Worm (Caenorhabditis elegans) whole organism, L1 larva: ENCODE measurements around the gene vha-13.
"Not testable (repeated sequence)": the region's sequence is repeated elsewhere in the genome, so short reads cannot be mapped to it uniquely, and the experiment has no call there.

ENCODE experiments used
- egl-27 ChIP-seq, 2 experiments: fragments of 150-350 bp in 1 of 2; sonication (generic microtip); optimal IDR thresholded peaks; 3 replicates each; lab custom pipeline; 2017 to 2018; ENCODE audit warnings: missing biosample characterization in 2 of 2, missing genetic modification characterization in 2 of 2, missing genetic modification reagents in 2 of 2
- ets-5 ChIP-seq: fragments of 200-800 bp; sonication (Bioruptor generic); IDR thresholded peaks from 2 replicates; pipeline ENCODE4 v1.3.6; 2022; ENCODE audit warnings: missing genetic modification characterization, missing compliant biosample characterization
- jun-1 ChIP-seq: fragments of 150-350 bp; optimal IDR thresholded peaks from 2 replicates; lab custom pipeline; 2014; ENCODE audit warnings: missing biosample characterization, missing genetic modification reagents, missing genetic modification characterization
- mep-1 ChIP-seq: fragments of 150-350 bp; optimal IDR thresholded peaks from 2 replicates; lab custom pipeline; 2014; ENCODE audit warnings: missing biosample characterization, missing genetic modification characterization
- snpc-4 ChIP-seq: fragments of 150-350 bp; optimal IDR thresholded peaks from 2 replicates; lab custom pipeline; 2014; ENCODE audit warnings: missing biosample characterization, missing genetic modification characterization
- unc-30 ChIP-seq: sonication (generic microtip); optimal IDR thresholded peaks from 2 replicates; lab custom pipeline; 2017; ENCODE audit warnings: missing biosample characterization, missing genetic modification characterization
- zag-1 ChIP-seq: fragments of 150-350 bp; optimal IDR thresholded peaks from 2 replicates; lab custom pipeline; 2014; ENCODE audit warnings: missing biosample characterization, missing genetic modification characterization
- ztf-4 ChIP-seq: fragments of 150-350 bp; optimal IDR thresholded peaks from 2 replicates; lab custom pipeline; 2014; ENCODE audit warnings: missing biosample characterization, missing genetic modification characterization

DNA sequence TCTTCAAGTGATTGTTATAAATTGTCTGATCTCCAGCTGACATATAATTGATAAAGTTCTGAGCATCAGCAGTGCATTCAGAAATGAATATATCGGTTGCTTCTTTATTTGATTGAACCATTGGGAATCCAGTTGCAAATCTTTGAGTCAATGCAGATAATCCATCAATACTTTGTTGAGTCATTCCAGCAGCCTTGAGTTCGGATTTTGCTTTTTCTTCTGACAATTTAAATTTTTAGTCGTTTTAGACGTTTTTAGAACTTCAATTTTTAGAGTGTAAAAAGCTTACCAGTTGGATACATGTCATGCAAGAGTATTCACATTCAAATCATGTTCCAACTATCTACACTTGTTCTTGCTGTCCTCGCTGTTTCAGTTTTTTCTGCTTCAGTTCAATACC, 41.9 kb upstream of the vha-13 start, which contains the start of gene F14D7.14:
- not testable (repeated sequence) for TF ChIP-seq unc-30 (tag; lab: Kevin White, UChicago); mep-1; ztf-4 (tag; lab: Kevin White, UChicago); zag-1 (tag; lab: Kevin White, UChicago); snpc-4 (tag; lab: Kevin White, UChicago); jun-1 (tag; lab: Kevin White, UChicago); egl-27 (tag; optimal IDR thresholded peaks at IDR 0.05; lab: Kevin White, UChicago); ets-5 (GFP tag; lab: Robert Waterston, UW)
